Worm (Caenorhabditis elegans): ENCODE data around the gene cpt-6.
A peak's percentile ranks its signal among the peaks of the same experiment; 100 is the strongest.

- TF ChIP-seq snpc-3.4 (tag; optimal IDR thresholded peaks at IDR 0.05) (no peak), ztf-22 (GFP tag; optimal IDR thresholded peaks at IDR 0.05) (no peak), unc-130 (GFP tag; optimal IDR thresholded peaks at IDR 0.05) (no peak), ccch-3 (GFP tag; optimal IDR thresholded peaks at IDR 0.05) (no peak), attf-3 (GFP tag; conservative IDR thresholded peaks at IDR 0.05) (no peak), cebp-2 (GFP tag; IDR thresholded peaks at IDR 0.05) (no peak), bed-1 (GFP tag; IDR thresholded peaks at IDR 0.05) (no peak), ztf-26 (tag; optimal IDR thresholded peaks at IDR 0.05) (no peak), nfya-2 (GFP tag; IDR thresholded peaks at IDR 0.05) (no peak), lag-1 (GFP tag; IDR thresholded peaks at IDR 0.05) (no peak), mel-28 (tag; optimal IDR thresholded peaks at IDR 0.05; ENCODE audit: borderline replicate concordance) (no peak), ama-1 (optimal IDR thresholded peaks at IDR 0.05) (no peak), ama-1 (GFP tag; optimal IDR thresholded peaks at IDR 0.05) (no peak), lsl-1 (GFP tag; optimal IDR thresholded peaks at IDR 0.05) (no peak), lin-40 (tag; optimal IDR thresholded peaks at IDR 0.05) (peak; percentile 7)
Observed at ce11 chrV:6462606-6463005, 31.1 kb downstream of the cpt-6 start.
